Worm (Caenorhabditis elegans): ENCODE measurements around the gene affl-2.

- TF ChIP-seq tbx-37 (GFP tag; conservative IDR thresholded peaks at IDR 0.05) (no peak), flt-1 (GFP tag; IDR thresholded peaks at IDR 0.05) (no peak), ama-1 (optimal IDR thresholded peaks at IDR 0.05) (no peak), sea-1 (GFP tag; conservative IDR thresholded peaks at IDR 0.05) (no peak), ceh-36 (tag; optimal IDR thresholded peaks at IDR 0.05) (no peak), aly-1 (tag; optimal IDR thresholded peaks at IDR 0.05) (no peak), hmbx-1 (tag; optimal IDR thresholded peaks at IDR 0.05) (no peak)
These were observed 2.3 kb downstream of the affl-2 start for ce11 chrIII:437033-437432.
